Worm (Caenorhabditis elegans) whole organism, L4 larva: ENCODE measurements around the gene nhr-52.

Source experiments
- aha-1 ChIP-seq: fragments of 150-350 bp; peaks from one replicate; lab custom pipeline; 2014; ENCODE audit warnings: missing biosample characterization, missing genetic modification characterization
- nhr-102 ChIP-seq: sonication (generic microtip); optimal IDR thresholded peaks from 2 replicates; lab custom pipeline; 2016; ENCODE audit warnings: mild to moderate bottlenecking, missing genetic modification characterization, moderate library complexity, missing compliant biosample characterization
- pha-4 ChIP-seq, 2 experiments: fragments of 150-350 bp in 1 of 2; fragments of 200-800 bp in 1 of 2; sonication (Bioruptor generic) in 1 of 2; IDR thresholded peaks in 1 of 2; optimal IDR thresholded peaks in 1 of 2; 2 replicates each; pipeline versions ENCODE4 v1.3.6 to Lab custom; 2014 to 2022; ENCODE audit warnings: missing genetic modification characterization in 2 of 2, missing genetic modification reagents in 2 of 2, missing biosample characterization in 1 of 2, missing compliant biosample characterization in 1 of 2
- zip-11 ChIP-seq: fragments of 200-800 bp; sonication (Bioruptor generic); IDR thresholded peaks from 2 replicates; pipeline ENCODE4 v1.3.6; 2022; ENCODE audit warnings: missing genetic modification characterization, missing compliant biosample characterization

- TF ChIP-seq aha-1 (no peak), zip-11 (GFP tag; lab: Robert Waterston, UW) (no peak), nhr-102 (tag; lab: Kevin White, UChicago) (no peak), pha-4 (GFP tag; IDR thresholded peaks at IDR 0.05; lab: Robert Waterston, UW) (no peak), pha-4 (tag; optimal IDR thresholded peaks at IDR 0.05; lab: Kevin White, UChicago) (no peak)
Observed at ce11 chrV:15698099-15698498, 20.8 kb downstream of the nhr-52 start, which contains the start of gene srx-29.
